Fruit fly (Drosophila melanogaster): ENCODE results near the gene Spg7.

DNA sequence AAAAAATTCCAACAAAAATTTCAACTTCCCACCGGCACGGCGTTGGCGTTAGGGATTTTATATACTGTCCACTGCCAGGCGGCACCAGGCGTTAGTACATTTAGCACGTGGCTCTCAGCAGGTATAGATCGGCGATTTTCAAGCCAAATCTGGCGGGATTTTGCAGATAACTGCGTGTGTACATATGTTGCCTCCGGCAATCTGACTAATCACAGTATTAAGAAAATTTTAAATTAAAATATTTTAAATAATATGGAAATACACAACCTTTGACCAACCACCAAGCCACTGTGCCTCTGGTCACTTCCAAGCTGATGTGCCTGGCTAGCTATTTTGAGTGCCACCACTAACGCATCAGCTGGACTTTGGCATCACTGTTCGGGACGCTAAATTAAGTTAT, 34.1 kb upstream of the Spg7 start, which contains the start of the genes ttm50 and CG2712:
- no peak for TF ChIP-seq gl (tag; optimal IDR thresholded peaks at IDR 0.05)
- TF ChIP-seq fd96Ca (GFP tag; IDR thresholded peaks at IDR 0.05), result peak; percentile 52; the same call in 1 of the 3 replicates
- TF ChIP-seq CG17806 (tag; optimal IDR thresholded peaks at IDR 0.05), result peak; percentile 19
- TF ChIP-seq CG34367 (tag; optimal IDR thresholded peaks at IDR 0.05), result peak; percentile 40
